Worm (Caenorhabditis elegans) whole organism, midembryonic: Measurements from ENCODE around the gene D2062.5.
"Not testable (repeated sequence)": the region's sequence is repeated elsewhere in the genome, so short reads cannot be mapped to it uniquely, and the experiment has no call there.

ENCODE experiments used
- T22C8.4 ChIP-seq: fragments of 200-800 bp; sonication (Bioruptor generic); IDR thresholded peaks from 2 replicates; pipeline ENCODE4 v1.3.6; 2022; ENCODE audit warnings: missing genetic modification characterization, missing compliant biosample characterization
- cog-1 ChIP-seq: sonication (generic microtip); optimal IDR thresholded peaks from 2 replicates; lab custom pipeline; 2016; ENCODE audit warnings: missing genetic modification characterization, missing compliant biosample characterization
- flt-1 ChIP-seq: fragments of 200-800 bp; sonication (Bioruptor generic); IDR thresholded peaks from 2 replicates; pipeline ENCODE4 v1.3.6; 2022; ENCODE audit warnings: missing genetic modification characterization, missing compliant biosample characterization
- klf-2 ChIP-seq: fragments of 200-800 bp; sonication (Bioruptor generic); conservative IDR thresholded peaks from 2 replicates; pipeline ENCODE4 v1.3.6; 2022; ENCODE audit warnings: missing genetic modification reagents, missing genetic modification characterization, missing compliant biosample characterization
- med-1 ChIP-seq: sonication (generic microtip); optimal IDR thresholded peaks from 2 replicates; lab custom pipeline; 2017; ENCODE audit warnings: missing genetic modification characterization, mild to moderate bottlenecking, missing compliant biosample characterization, antibody characterized with exemption, missing genetic modification reagents; ENCODE audit not compliant: insufficient read depth
- ref-1 ChIP-seq: fragments of 200-800 bp; sonication (Bioruptor generic); conservative IDR thresholded peaks from 2 replicates; pipeline ENCODE4 v1.3.6; 2022; ENCODE audit warnings: missing genetic modification reagents, missing genetic modification characterization, missing compliant biosample characterization
- tab-1 ChIP-seq: fragments of 200-800 bp; sonication (Bioruptor generic); IDR thresholded peaks from 2 replicates; pipeline ENCODE4 v1.3.6; 2022; ENCODE audit warnings: missing genetic modification characterization, missing compliant biosample characterization
- ztf-23 ChIP-seq: fragments of 200-800 bp; sonication (Bioruptor generic); IDR thresholded peaks from 2 replicates; pipeline ENCODE4 v1.3.6; 2022; ENCODE audit warnings: missing genetic modification reagents, missing genetic modification characterization, missing compliant biosample characterization
- ztf-29 ChIP-seq: fragments of 200-800 bp; sonication (Bioruptor generic); IDR thresholded peaks from 2 replicates; pipeline ENCODE4 v1.3.6; 2022; ENCODE audit warnings: missing genetic modification reagents, missing genetic modification characterization, missing compliant biosample characterization

D2062.5 gene

DNA sequence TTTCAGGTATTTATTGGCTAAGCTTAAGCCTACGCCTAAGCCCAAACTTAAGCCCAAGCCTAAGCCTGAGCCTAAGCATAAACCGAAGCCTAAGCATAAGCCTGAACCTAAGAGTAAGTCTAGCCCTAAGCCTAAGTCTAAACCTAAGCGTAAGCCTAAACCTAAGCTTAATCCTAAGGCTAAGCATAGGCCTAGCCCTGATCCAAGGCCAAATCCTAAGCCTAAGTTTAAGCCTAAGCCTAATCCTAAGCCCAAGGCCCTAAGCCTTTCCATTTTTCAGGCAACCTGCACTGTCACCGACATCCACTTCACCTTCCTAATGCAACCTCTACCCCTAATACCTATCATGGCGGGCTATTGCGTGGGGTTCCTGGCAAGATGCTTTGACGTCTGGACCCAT, 11.6 kb upstream of the D2062.5 start:
- TF ChIP-seq tab-1 (GFP tag; lab: Robert Waterston, UW) (no peak), ztf-29 (peak; percentile 38; the same call in 1 of the 2 replicates)

DNA sequence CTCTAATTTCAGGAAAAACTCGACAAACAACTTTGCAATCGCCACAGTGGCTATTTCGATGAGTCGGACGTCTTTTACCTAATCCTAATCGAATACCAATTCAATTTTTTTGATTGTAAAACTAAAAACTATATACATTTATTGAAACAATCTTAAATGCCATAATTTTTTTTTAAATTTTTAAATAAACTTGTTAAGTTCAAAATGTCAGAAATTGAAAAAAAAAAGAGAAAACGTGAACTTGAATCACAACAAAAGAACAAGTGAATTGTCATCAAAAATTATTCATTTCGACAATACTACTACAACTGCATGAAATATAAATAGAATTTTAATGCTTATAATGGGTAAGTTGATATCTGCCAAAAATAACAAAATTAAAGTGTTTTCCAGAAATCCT, 10.3 kb upstream of the D2062.5 start, which contains the start of gene D2062.13:
Gene D2062.13, plus strand, starts transcription at position 301 of the 400 bp plus-strand sequence.
- TF ChIP-seq med-1 (GFP tag; lab: Kevin White, UChicago); T22C8.4 (GFP tag; lab: Robert Waterston, UW); tab-1 (GFP tag; lab: Robert Waterston, UW): not testable (repeated sequence)

- TF ChIP-seq ref-1 (GFP tag; lab: Robert Waterston, UW); cog-1; ztf-23 (GFP tag; lab: Robert Waterston, UW): not testable (repeated sequence)
Measured at ce11 chrII:2616634-2617033, 5.9 kb upstream of the D2062.5 start, which contains the start of gene msrp-5. Gene msrp-5, plus strand, starts transcription at chrII:2616934.

- not testable (repeated sequence) for TF ChIP-seq ztf-29; med-1 (GFP tag; lab: Kevin White, UChicago); T22C8.4 (GFP tag; lab: Robert Waterston, UW)
Measured at ce11 chrII:2619148-2619547, 3.4 kb upstream of the D2062.5 start, which contains the start of gene msrp-6. Gene msrp-6, plus strand, starts transcription at chrII:2619448.

DNA sequence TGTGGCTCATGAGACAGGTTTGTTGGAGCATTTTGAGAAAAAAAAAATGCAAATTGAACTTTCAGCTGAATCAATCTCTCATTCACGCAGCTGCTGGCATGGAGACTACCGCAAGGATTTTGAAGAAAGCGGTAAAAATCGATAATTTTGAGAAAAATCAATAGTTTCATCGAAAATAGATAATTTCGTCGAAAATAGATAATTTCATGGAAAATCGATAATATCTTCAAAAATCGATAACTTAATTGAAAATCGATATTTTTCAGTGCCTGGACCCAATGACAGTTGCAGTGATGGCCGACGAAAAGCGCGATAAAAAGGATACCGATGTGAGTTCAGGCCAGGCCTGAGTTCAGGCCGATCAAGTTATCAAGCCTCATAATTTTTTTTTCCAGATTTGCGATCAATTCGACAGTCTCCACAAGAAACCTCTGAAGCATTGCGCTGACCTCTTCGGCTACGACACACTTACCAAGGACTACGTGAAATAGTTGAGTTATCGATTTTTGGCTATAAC, 414 bp downstream of the D2062.5 start, which contains the start of gene D2062.4:
Gene D2062.4, plus strand, starts transcription at position 467 of the 517 bp plus-strand sequence.
- TF ChIP-seq T22C8.4 (GFP tag; lab: Robert Waterston, UW) = peak; percentile 53; the same call in 1 of the 2 replicates

ce11 chrII:2624792-2625191, 2.2 kb downstream of the D2062.5 start, which contains the start of gene lgc-28:
Gene lgc-28, plus strand, starts transcription at chrII:2625092.
- TF ChIP-seq T22C8.4 (GFP tag; lab: Robert Waterston, UW) = no peak
- TF ChIP-seq cog-1 = no peak
- TF ChIP-seq klf-2 (GFP tag; lab: Robert Waterston, UW) = no peak
- TF ChIP-seq ztf-23 (GFP tag; lab: Robert Waterston, UW) = no peak
- no peak for TF ChIP-seq tab-1 (GFP tag; lab: Robert Waterston, UW)
- no peak for TF ChIP-seq ztf-29
- no peak for TF ChIP-seq med-1 (GFP tag; lab: Kevin White, UChicago)
- TF ChIP-seq flt-1 (GFP tag; lab: Robert Waterston, UW) = no peak
- no peak for TF ChIP-seq ref-1 (GFP tag; lab: Robert Waterston, UW)

DNA sequence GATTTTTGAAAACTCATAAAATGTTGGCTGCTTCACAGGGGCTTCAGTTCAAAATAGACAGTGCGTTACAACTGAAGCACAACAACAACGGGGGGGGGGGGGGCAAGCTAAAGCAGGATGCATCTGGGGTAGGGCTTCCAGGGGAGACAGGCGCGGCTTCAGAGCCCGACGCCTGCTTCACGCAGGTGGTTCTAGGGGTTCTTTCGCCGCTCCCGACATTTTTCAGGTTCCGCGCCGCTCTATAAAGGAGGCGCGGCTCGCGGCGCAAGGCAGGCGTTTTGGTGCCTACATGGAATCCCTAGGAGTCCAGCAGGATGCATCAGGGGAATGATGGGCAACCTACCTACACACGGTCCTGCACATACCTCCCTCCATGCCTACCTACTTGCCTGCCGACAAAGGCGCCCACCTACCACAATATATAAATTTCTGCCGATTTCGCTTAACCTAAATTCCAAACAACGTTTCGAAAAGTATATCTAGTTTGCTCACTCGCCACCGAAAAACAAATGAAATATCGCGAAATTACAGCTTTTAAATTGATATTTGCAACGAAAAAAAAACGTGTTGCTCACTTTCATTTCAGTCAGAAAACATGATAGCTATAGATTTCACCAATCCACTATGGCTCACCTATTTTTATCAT, 4.7 kb downstream of the D2062.5 start, which contains the start of gene sri-71:
Gene sri-71, plus strand, starts transcription at position 596 of the 646 bp plus-strand sequence.
- TF ChIP-seq ztf-29 (no peak), klf-2 (GFP tag; lab: Robert Waterston, UW) (no peak), cog-1 (no peak)

- TF ChIP-seq cog-1 (no peak), flt-1 (GFP tag; lab: Robert Waterston, UW) (peak; percentile 44; the same call in 1 of the 2 replicates)
Measured at ce11 chrII:2628401-2628800, 5.8 kb downstream of the D2062.5 start.

DNA sequence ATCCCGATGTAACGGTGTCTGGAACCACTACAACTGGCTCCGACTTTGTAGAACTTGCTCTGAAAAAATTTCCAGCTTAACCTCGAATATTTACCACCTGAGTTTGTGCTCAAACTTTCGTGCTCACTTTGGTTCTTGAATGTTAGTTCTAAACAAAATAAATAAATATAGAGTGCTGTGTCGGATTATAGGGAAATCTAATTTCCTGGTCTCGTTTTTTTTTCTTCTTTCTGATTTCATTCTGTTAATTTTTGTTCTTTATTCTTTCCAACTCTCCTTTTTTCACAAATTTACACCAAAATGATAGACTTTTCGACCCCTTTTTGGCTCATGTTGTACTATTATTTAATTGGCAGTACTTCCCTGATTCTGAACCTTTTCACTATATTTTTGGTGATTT, 6.7 kb downstream of the D2062.5 start, which contains the start of gene sri-37:
Gene sri-37, plus strand, starts transcription at position 301 of the 400 bp plus-strand sequence.
- TF ChIP-seq med-1 (GFP tag; lab: Kevin White, UChicago) (no peak), ztf-29 (no peak), klf-2 (GFP tag; lab: Robert Waterston, UW) (no peak), cog-1 (no peak), ztf-23 (GFP tag; lab: Robert Waterston, UW) (no peak), T22C8.4 (GFP tag; lab: Robert Waterston, UW) (no peak), tab-1 (GFP tag; lab: Robert Waterston, UW) (no peak), ref-1 (GFP tag; lab: Robert Waterston, UW) (no peak), flt-1 (GFP tag; lab: Robert Waterston, UW) (no peak)

- TF ChIP-seq cog-1 = no peak
- no peak for TF ChIP-seq klf-2 (GFP tag; lab: Robert Waterston, UW)
- no peak for TF ChIP-seq flt-1 (GFP tag; lab: Robert Waterston, UW)
- TF ChIP-seq tab-1 (GFP tag; lab: Robert Waterston, UW) = no peak
- TF ChIP-seq med-1 (GFP tag; lab: Kevin White, UChicago) = no peak
- no peak for TF ChIP-seq ztf-23 (GFP tag; lab: Robert Waterston, UW)
- TF ChIP-seq ref-1 (GFP tag; lab: Robert Waterston, UW) = no peak
- no peak for TF ChIP-seq ztf-29
- TF ChIP-seq T22C8.4 (GFP tag; lab: Robert Waterston, UW) = no peak
Measured at ce11 chrII:2631169-2631568, 8.6 kb downstream of the D2062.5 start, which contains the start of gene D2062.1. Gene D2062.1, plus strand, starts transcription at chrII:2631469.

- TF ChIP-seq tab-1 (GFP tag; lab: Robert Waterston, UW) (no peak), cog-1 (no peak), ztf-23 (GFP tag; lab: Robert Waterston, UW) (no peak), med-1 (GFP tag; lab: Kevin White, UChicago) (no peak), klf-2 (GFP tag; lab: Robert Waterston, UW) (no peak)
Measured at ce11 chrII:2637359-2637758, 14.8 kb downstream of the D2062.5 start, which contains the start of gene F22E5.21. Gene F22E5.21, minus strand, starts transcription at chrII:2637459.
